Fruit fly (Drosophila melanogaster) whole organism, prepupa: ENCODE data around the gene CG8927.

Experiments used
- Blimp-1 ChIP-seq: fragments of 200-800 bp; sonication (Bioruptor generic); optimal IDR thresholded peaks from 3 replicates; lab custom pipeline; 2017; ENCODE audit warnings: missing biosample characterization, missing genetic modification characterization, mild to moderate bottlenecking, moderate library complexity, missing genetic modification reagents
- CG11762 ChIP-seq: fragments of 200-800 bp; sonication (Bioruptor generic); optimal IDR thresholded peaks from 3 replicates; lab custom pipeline; 2016; ENCODE audit warnings: missing biosample characterization, missing genetic modification characterization; ENCODE audit not compliant: insufficient read depth
- CG11902 ChIP-seq: fragments of 200-800 bp; sonication (Bioruptor generic); optimal IDR thresholded peaks from 3 replicates; lab custom pipeline; 2016; ENCODE audit warnings: missing biosample characterization, missing genetic modification characterization
- CG15336 ChIP-seq: fragments of 200-800 bp; sonication (Bioruptor generic); IDR thresholded peaks from 2 replicates; pipeline ENCODE4 v1.3.6; 2022; ENCODE audit warnings: missing biosample characterization, missing genetic modification characterization
- CG1621 ChIP-seq: fragments of 200-800 bp; sonication (Bioruptor generic); optimal IDR thresholded peaks from 3 replicates; lab custom pipeline; 2018; ENCODE audit warnings: missing biosample characterization, mild to moderate bottlenecking, missing genetic modification characterization
- CG16779 ChIP-seq: fragments of 200-800 bp; sonication (Bioruptor generic); optimal IDR thresholded peaks from 3 replicates; lab custom pipeline; 2017; ENCODE audit warnings: missing biosample characterization, mild to moderate bottlenecking, missing genetic modification characterization
- CG3032 ChIP-seq: fragments of 200-800 bp; optimal IDR thresholded peaks from 2 replicates; lab custom pipeline; 2019; ENCODE audit warnings: missing biosample characterization, mild to moderate bottlenecking, missing genetic modification characterization, moderate library complexity
- CG31627 ChIP-seq: fragments of 200-800 bp; sonication (Bioruptor generic); optimal IDR thresholded peaks from 3 replicates; lab custom pipeline; 2016; ENCODE audit warnings: missing biosample characterization, missing genetic modification characterization
- CG32006 ChIP-seq: fragments of 200-800 bp; sonication (Bioruptor generic); optimal IDR thresholded peaks from 3 replicates; lab custom pipeline; 2017; ENCODE audit warnings: missing biosample characterization, mild to moderate bottlenecking, missing genetic modification characterization
- CG34406 ChIP-seq: fragments of 200-800 bp; sonication (Bioruptor generic); optimal IDR thresholded peaks from 3 replicates; lab custom pipeline; 2016; ENCODE audit warnings: missing biosample characterization, missing genetic modification characterization
- CG4318 ChIP-seq: fragments of 200-800 bp; sonication (Bioruptor generic); optimal IDR thresholded peaks from 3 replicates; lab custom pipeline; 2017; ENCODE audit warnings: missing biosample characterization, mild to moderate bottlenecking, missing genetic modification characterization
- CG6163 ChIP-seq: fragments of 200-800 bp; sonication (Bioruptor generic); IDR thresholded peaks from 3 replicates; pipeline ENCODE4 v1.3.6; 2022; ENCODE audit warnings: missing biosample characterization, missing genetic modification characterization
- CG6276 ChIP-seq: fragments of 200-800 bp; sonication (Bioruptor generic); optimal IDR thresholded peaks from 2 replicates; lab custom pipeline; 2017; ENCODE audit warnings: missing biosample characterization, mild to moderate bottlenecking, missing genetic modification characterization
- CG6808 ChIP-seq: fragments of 200-800 bp; sonication (Bioruptor generic); optimal IDR thresholded peaks from 3 replicates; lab custom pipeline; 2017; ENCODE audit warnings: missing biosample characterization, missing genetic modification characterization, mild to moderate bottlenecking, moderate library complexity, missing genetic modification reagents
- CG7368 ChIP-seq: fragments of 200-800 bp; sonication (Bioruptor generic); optimal IDR thresholded peaks from 3 replicates; lab custom pipeline; 2016; ENCODE audit warnings: missing biosample characterization, missing genetic modification characterization
- CG8319 ChIP-seq: fragments of 200-800 bp; sonication (Bioruptor generic); optimal IDR thresholded peaks from 3 replicates; lab custom pipeline; 2016; ENCODE audit warnings: missing biosample characterization, missing genetic modification characterization
- CG8632 ChIP-seq: fragments of 200-800 bp; sonication (Bioruptor generic); optimal IDR thresholded peaks from 3 replicates; lab custom pipeline; 2016; ENCODE audit warnings: missing biosample characterization, missing genetic modification characterization
- CG9139 ChIP-seq: fragments of 200-800 bp; sonication (Bioruptor generic); optimal IDR thresholded peaks from 3 replicates; lab custom pipeline; 2017; ENCODE audit warnings: missing biosample characterization, mild to moderate bottlenecking, missing genetic modification characterization
- Eip75B ChIP-seq: fragments of 200-800 bp; sonication (Bioruptor generic); optimal IDR thresholded peaks from 3 replicates; lab custom pipeline; 2016; ENCODE audit warnings: missing biosample characterization, missing genetic modification characterization
- Eip78C ChIP-seq: fragments of 200-800 bp; sonication (Bioruptor generic); peaks from one replicate; lab custom pipeline; 2016; ENCODE audit warnings: missing biosample characterization, missing genetic modification characterization
- Eip93F ChIP-seq: fragments of 200-800 bp; sonication (Bioruptor generic); optimal IDR thresholded peaks from 2 replicates; lab custom pipeline; 2016; ENCODE audit warnings: missing biosample characterization, mild to moderate bottlenecking, missing genetic modification characterization
- Ets21C ChIP-seq: fragments of 200-800 bp; sonication (Bioruptor generic); optimal IDR thresholded peaks from 3 replicates; lab custom pipeline; 2016; ENCODE audit warnings: missing biosample characterization, missing genetic modification characterization
- Ets96B ChIP-seq: fragments of 200-800 bp; optimal IDR thresholded peaks from 2 replicates; lab custom pipeline; 2019; ENCODE audit warnings: missing biosample characterization, mild to moderate bottlenecking, missing genetic modification characterization, moderate library complexity
- Gug ChIP-seq: fragments of 200-800 bp; sonication (Bioruptor generic); IDR thresholded peaks from 2 replicates; pipeline ENCODE4 v1.3.6; 2022; ENCODE audit warnings: missing biosample characterization, missing genetic modification characterization
- Hr38 ChIP-seq: sonication (Bioruptor generic); optimal IDR thresholded peaks from 2 replicates; lab custom pipeline; 2016; ENCODE audit warnings: missing biosample characterization, missing genetic modification characterization
- Hr39 ChIP-seq: fragments of 200-800 bp; sonication (Bioruptor generic); optimal IDR thresholded peaks from 2 replicates; lab custom pipeline; 2016; ENCODE audit warnings: missing biosample characterization, missing genetic modification characterization
- Hr4 ChIP-seq: fragments of 200-800 bp; sonication (Bioruptor generic); optimal IDR thresholded peaks from 3 replicates; lab custom pipeline; 2016; ENCODE audit warnings: missing biosample characterization, missing genetic modification characterization
- OdsH ChIP-seq: fragments of 200-800 bp; sonication (Bioruptor generic); optimal IDR thresholded peaks from 3 replicates; lab custom pipeline; 2016; ENCODE audit warnings: missing biosample characterization, missing genetic modification characterization
- Smox ChIP-seq: fragments of 200-800 bp; sonication (Bioruptor generic); optimal IDR thresholded peaks from 3 replicates; lab custom pipeline; 2016; ENCODE audit warnings: missing biosample characterization, missing genetic modification characterization
- Sox102F ChIP-seq: fragments of 200-800 bp; sonication (Bioruptor generic); optimal IDR thresholded peaks from 2 replicates; lab custom pipeline; 2016; ENCODE audit warnings: missing biosample characterization, mild to moderate bottlenecking, missing genetic modification characterization
- Sox14 ChIP-seq: fragments of 200-800 bp; sonication (Bioruptor generic); optimal IDR thresholded peaks from 3 replicates; lab custom pipeline; 2016; ENCODE audit warnings: missing biosample characterization, missing genetic modification characterization
- Sox15 ChIP-seq: fragments of 200-800 bp; sonication (Bioruptor generic); optimal IDR thresholded peaks from 3 replicates; lab custom pipeline; 2016; ENCODE audit warnings: missing biosample characterization, missing genetic modification characterization
- acj6 ChIP-seq: fragments of 200-800 bp; sonication (Bioruptor generic); optimal IDR thresholded peaks from 3 replicates; lab custom pipeline; 2016; ENCODE audit warnings: missing biosample characterization, missing genetic modification characterization
- cyc ChIP-seq: fragments of 200-800 bp; sonication (Bioruptor generic); optimal IDR thresholded peaks from 3 replicates; lab custom pipeline; 2016; ENCODE audit warnings: missing biosample characterization, missing genetic modification characterization
- dac ChIP-seq: fragments of 200-800 bp; sonication (Bioruptor generic); optimal IDR thresholded peaks from 2 replicates; lab custom pipeline; 2017; ENCODE audit warnings: missing biosample characterization, mild to moderate bottlenecking, missing genetic modification characterization
- dsx ChIP-seq: fragments of 200-800 bp; optimal IDR thresholded peaks from 3 replicates; lab custom pipeline; 2019; ENCODE audit warnings: missing biosample characterization, mild to moderate bottlenecking, missing genetic modification characterization, moderate library complexity; ENCODE audit not compliant: poor library complexity, severe bottlenecking
- esn ChIP-seq: fragments of 200-800 bp; sonication (Bioruptor generic); optimal IDR thresholded peaks from 2 replicates; lab custom pipeline; 2016; ENCODE audit warnings: missing biosample characterization, mild to moderate bottlenecking, missing genetic modification characterization, moderate library complexity
- fd59A ChIP-seq: fragments of 200-800 bp; sonication (Bioruptor generic); optimal IDR thresholded peaks from 2 replicates; lab custom pipeline; 2017; ENCODE audit warnings: missing biosample characterization, mild to moderate bottlenecking, missing genetic modification characterization, missing genetic modification reagents
- fd85E ChIP-seq: fragments of 200-800 bp; sonication (Bioruptor generic); optimal IDR thresholded peaks from 3 replicates; lab custom pipeline; 2016; ENCODE audit warnings: missing biosample characterization, missing genetic modification characterization
- fkh ChIP-seq: fragments of 200-800 bp; sonication (Bioruptor generic); optimal IDR thresholded peaks from 3 replicates; lab custom pipeline; 2017; ENCODE audit warnings: missing biosample characterization, mild to moderate bottlenecking, missing genetic modification characterization, moderate library complexity
- lz ChIP-seq: fragments of 200-800 bp; sonication (Bioruptor generic); optimal IDR thresholded peaks from 3 replicates; lab custom pipeline; 2016; ENCODE audit warnings: missing biosample characterization, missing genetic modification characterization
- net ChIP-seq: fragments of 200-800 bp; sonication (Bioruptor generic); optimal IDR thresholded peaks from 3 replicates; lab custom pipeline; 2016; ENCODE audit warnings: missing biosample characterization, missing genetic modification characterization
- pdm3 ChIP-seq: fragments of 200-800 bp; sonication (Bioruptor generic); optimal IDR thresholded peaks from 3 replicates; lab custom pipeline; 2016; ENCODE audit warnings: missing biosample characterization, missing genetic modification characterization
- spab ChIP-seq: fragments of 200-800 bp; sonication (Bioruptor generic); optimal IDR thresholded peaks from 2 replicates; lab custom pipeline; 2017; ENCODE audit warnings: missing biosample characterization, mild to moderate bottlenecking, missing genetic modification characterization, missing genetic modification reagents
- ss ChIP-seq, 2 experiments: fragments of 200-800 bp; sonication (Bioruptor generic); optimal IDR thresholded peaks; 2 replicates in 1 of 2; 3 replicates in 1 of 2; lab custom pipeline; 2017 to 2018; ENCODE audit warnings: mild to moderate bottlenecking in 2 of 2, missing biosample characterization in 2 of 2, missing genetic modification characterization in 2 of 2, moderate library complexity in 1 of 2
- svp ChIP-seq: fragments of 200-800 bp; sonication (Bioruptor generic); peaks from one replicate; lab custom pipeline; 2016; ENCODE audit warnings: missing biosample characterization, missing genetic modification characterization
- topi ChIP-seq: fragments of 200-800 bp; sonication (Bioruptor generic); optimal IDR thresholded peaks from 3 replicates; lab custom pipeline; 2016; ENCODE audit warnings: missing biosample characterization, missing genetic modification characterization
- vri ChIP-seq: fragments of 200-800 bp; sonication (Bioruptor generic); optimal IDR thresholded peaks from 3 replicates; lab custom pipeline; 2016; ENCODE audit warnings: missing biosample characterization, mild to moderate bottlenecking, missing genetic modification characterization

The CG8927 gene

DNA sequence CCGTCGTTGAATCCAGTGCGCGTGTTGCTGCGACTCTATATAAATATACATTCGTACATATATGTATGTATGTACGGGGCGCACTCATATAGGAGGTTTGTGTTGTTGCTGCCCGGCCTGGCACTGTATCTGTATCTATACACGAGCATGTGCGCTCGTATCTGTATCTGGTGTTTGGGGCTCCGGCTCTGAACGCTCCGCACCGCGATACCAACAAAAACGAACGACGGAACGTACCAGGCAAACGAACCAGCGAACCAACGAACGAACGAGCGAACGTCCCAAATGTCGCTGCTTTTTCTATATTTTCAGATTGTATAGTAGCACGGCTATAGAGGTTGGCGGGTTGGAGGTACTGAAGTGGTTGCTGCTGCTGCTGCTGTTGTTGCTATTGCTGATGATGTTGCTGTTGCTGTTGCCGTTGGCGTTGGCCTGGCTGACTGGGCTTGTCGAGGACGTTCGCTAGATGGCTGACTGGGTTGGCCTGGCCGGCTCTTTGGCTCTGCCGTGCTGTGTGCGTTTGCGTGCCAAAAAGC is 26.3 kb downstream of the CG8927 start (continued):
- TF ChIP-seq pdm3 (GFP tag; lab: Kevin White, UChicago) = no peak
- no peak for TF ChIP-seq CG11902 (GFP tag; lab: Kevin White, UChicago)
- TF ChIP-seq topi (GFP tag; lab: Kevin White, UChicago) = no peak
- no peak for TF ChIP-seq Sox15 (GFP tag; lab: Kevin White, UChicago)
- TF ChIP-seq CG31627 (GFP tag; lab: Kevin White, UChicago) = no peak
- TF ChIP-seq CG8319 = no peak
- no peak for TF ChIP-seq fd59A (GFP tag; lab: Kevin White, UChicago)
- no peak for TF ChIP-seq Hr39 (GFP tag; lab: Kevin White, UChicago)
- TF ChIP-seq esn (GFP tag; lab: Kevin White, UChicago) = no peak
- peak; percentile 61 for TF ChIP-seq CG1621 (tag; lab: Kevin White, UChicago)
- TF ChIP-seq Eip75B (GFP tag; lab: Kevin White, UChicago) = peak; percentile 8
- no peak for TF ChIP-seq dac
- TF ChIP-seq Gug (GFP tag; lab: Robert Waterston, UW) = peak; percentile 12; the same call in 1 of the 2 replicates
- no peak for TF ChIP-seq Ets96B (tag; lab: Kevin White, UChicago)
- TF ChIP-seq vri (GFP tag; lab: Kevin White, UChicago) = peak; percentile 59
- peak; percentile 59 for TF ChIP-seq fkh (GFP tag; lab: Kevin White, UChicago)
- peak; percentile 52; the same call in 2 of the 3 replicates for TF ChIP-seq CG6163 (GFP tag; lab: Robert Waterston, UW)
- TF ChIP-seq Hr4 (GFP tag; lab: Kevin White, UChicago) = no peak
- TF ChIP-seq ss (GFP tag; optimal IDR thresholded peaks at IDR 0.05; lab: Kevin White, UChicago) = peak in 1 of 2 experiments; percentile 68
- no peak for TF ChIP-seq lz (GFP tag; lab: Kevin White, UChicago)
- TF ChIP-seq CG15336 = peak; percentile 39; the same call in 1 of the 2 replicates
- no peak for TF ChIP-seq cyc (GFP tag; lab: Kevin White, UChicago)
- no peak for TF ChIP-seq CG8632
- peak; percentile 88 for TF ChIP-seq Eip93F (GFP tag; lab: Kevin White, UChicago)
- TF ChIP-seq CG6808 (GFP tag; lab: Kevin White, UChicago) = no peak
- TF ChIP-seq spab (GFP tag; lab: Kevin White, UChicago) = no peak
- TF ChIP-seq CG3032 (tag; lab: Kevin White, UChicago) = no peak
- TF ChIP-seq OdsH (GFP tag; lab: Kevin White, UChicago) = no peak
- TF ChIP-seq CG9139 = peak; percentile 45
- TF ChIP-seq CG11762 (GFP tag; lab: Kevin White, UChicago) = no peak
- TF ChIP-seq CG16779 (tag; lab: Kevin White, UChicago) = no peak
- no peak for TF ChIP-seq net
- TF ChIP-seq fd85E = peak; percentile 30
- peak; percentile 55 for TF ChIP-seq dsx (GFP tag; lab: Kevin White, UChicago)
- TF ChIP-seq acj6 = no peak
- TF ChIP-seq svp (GFP tag; lab: Kevin White, UChicago) = peak; percentile 92

DNA sequence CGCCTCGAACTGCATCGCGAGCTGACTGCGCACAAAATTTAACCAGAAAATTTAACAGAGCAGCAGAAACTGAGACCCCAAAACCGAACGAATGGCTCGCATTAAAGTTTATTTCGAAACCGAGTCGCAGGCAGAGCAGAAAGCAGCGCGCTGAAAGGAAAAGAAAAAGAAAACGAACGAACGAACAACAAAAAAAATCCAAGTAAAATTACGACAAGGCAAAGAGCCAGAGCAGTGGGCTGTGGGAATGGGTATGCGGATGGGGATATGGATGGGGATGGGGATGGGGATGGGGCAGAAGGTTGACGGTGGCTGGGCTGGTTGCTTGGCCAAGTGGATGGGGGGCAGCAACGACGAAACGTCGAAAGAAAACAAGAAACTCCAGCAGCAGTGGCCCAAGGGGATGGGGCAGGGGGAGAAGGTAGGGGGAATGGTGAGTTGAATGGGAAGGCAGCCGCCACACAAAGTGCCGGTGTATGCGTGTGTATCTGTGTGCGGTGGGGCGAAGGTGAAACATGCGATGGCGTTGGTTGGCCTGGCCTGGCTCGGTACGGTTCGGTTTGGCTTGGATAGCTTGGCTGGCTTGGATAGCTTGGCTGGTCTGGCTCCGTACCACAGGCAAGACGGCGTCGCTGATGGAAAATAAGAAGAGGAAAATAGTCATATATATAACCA is 27.4 kb downstream of the CG8927 start:
- TF ChIP-seq CG6808 (GFP tag; lab: Kevin White, UChicago) (peak; percentile 94), Gug (GFP tag; lab: Robert Waterston, UW) (peak; percentile 56), Sox14 (peak; percentile 66), CG31627 (GFP tag; lab: Kevin White, UChicago) (no peak), Sox102F (GFP tag; lab: Kevin White, UChicago) (peak; percentile 66), CG32006 (GFP tag; lab: Kevin White, UChicago) (peak; percentile 63), CG11762 (GFP tag; lab: Kevin White, UChicago) (peak; percentile 70), Eip75B (GFP tag; lab: Kevin White, UChicago) (peak; percentile 53), CG7368 (peak; percentile 85), CG34406 (GFP tag; lab: Kevin White, UChicago) (peak; percentile 76), CG3032 (tag; lab: Kevin White, UChicago) (peak; percentile 77), Smox (GFP tag; lab: Kevin White, UChicago) (peak; percentile 11), Eip78C (GFP tag; lab: Kevin White, UChicago) (peak; percentile 57), CG16779 (tag; lab: Kevin White, UChicago) (peak; percentile 94), Blimp-1 (GFP tag; lab: Kevin White, UChicago) (peak; percentile 75), CG4318 (GFP tag; lab: Kevin White, UChicago) (no peak), Hr4 (GFP tag; lab: Kevin White, UChicago) (no peak), Ets21C (GFP tag; lab: Kevin White, UChicago) (no peak), Sox15 (GFP tag; lab: Kevin White, UChicago) (no peak), Hr38 (GFP tag; lab: Kevin White, UChicago) (no peak), CG9139 (peak; percentile 97), CG6276 (peak; percentile 93)
